Worm (Caenorhabditis elegans) whole organism, L1 larva: ENCODE data around the gene rfk-1.

Experiments used
- ama-1 ChIP-seq: fragments of 150-350 bp; optimal IDR thresholded peaks from 2 replicates; lab custom pipeline; 2014
- egl-13 ChIP-seq: sonication (generic microtip); optimal IDR thresholded peaks from 2 replicates; lab custom pipeline; 2016; ENCODE audit warnings: missing genotype, missing genetic modification reagents, missing genetic modification characterization, missing compliant biosample characterization
- lin-13 ChIP-seq: fragments of 150-350 bp; optimal IDR thresholded peaks from 2 replicates; lab custom pipeline; 2014; ENCODE audit warnings: missing biosample characterization, missing genetic modification reagents, missing genetic modification characterization
- mep-1 ChIP-seq: fragments of 150-350 bp; optimal IDR thresholded peaks from 2 replicates; lab custom pipeline; 2014; ENCODE audit warnings: missing biosample characterization, missing genetic modification characterization
- nhr-12 ChIP-seq: sonication (generic microtip); optimal IDR thresholded peaks from 2 replicates; lab custom pipeline; 2017; ENCODE audit warnings: missing biosample characterization, missing genetic modification characterization
- nhr-28 ChIP-seq: fragments of 150-350 bp; optimal IDR thresholded peaks from 2 replicates; lab custom pipeline; 2014; ENCODE audit warnings: missing biosample characterization, missing genetic modification characterization
- nhr-76 ChIP-seq: sonication (generic microtip); optimal IDR thresholded peaks from 2 replicates; lab custom pipeline; 2017; ENCODE audit warnings: missing biosample characterization, missing genetic modification characterization
- pag-3 ChIP-seq: sonication (generic microtip); optimal IDR thresholded peaks from 2 replicates; lab custom pipeline; 2017; ENCODE audit warnings: missing genetic modification characterization, mild to moderate bottlenecking, missing compliant biosample characterization, antibody characterized with exemption, borderline replicate concordance; ENCODE audit not compliant: insufficient read depth
- pqm-1 ChIP-seq: sonication (generic microtip); optimal IDR thresholded peaks from 3 replicates; lab custom pipeline; 2017; ENCODE audit warnings: missing biosample characterization, missing genetic modification characterization
- unc-62 ChIP-seq: fragments of 150-350 bp; optimal IDR thresholded peaks from 2 replicates; lab custom pipeline; 2014; ENCODE audit warnings: missing biosample characterization, missing genetic modification reagents, missing genetic modification characterization
- unc-86 ChIP-seq: sonication (generic microtip); optimal IDR thresholded peaks from 2 replicates; lab custom pipeline; 2016; ENCODE audit warnings: missing genetic modification characterization, missing compliant biosample characterization
- ztf-11 ChIP-seq, 2 experiments: sonication (generic microtip); optimal IDR thresholded peaks; 2 replicates each; lab custom pipeline; 2016 to 2017; ENCODE audit warnings: missing genetic modification characterization in 2 of 2, missing biosample characterization in 1 of 2, missing compliant biosample characterization in 1 of 2
- ztf-4 ChIP-seq: fragments of 150-350 bp; optimal IDR thresholded peaks from 2 replicates; lab custom pipeline; 2014; ENCODE audit warnings: missing biosample characterization, missing genetic modification characterization

DNA sequence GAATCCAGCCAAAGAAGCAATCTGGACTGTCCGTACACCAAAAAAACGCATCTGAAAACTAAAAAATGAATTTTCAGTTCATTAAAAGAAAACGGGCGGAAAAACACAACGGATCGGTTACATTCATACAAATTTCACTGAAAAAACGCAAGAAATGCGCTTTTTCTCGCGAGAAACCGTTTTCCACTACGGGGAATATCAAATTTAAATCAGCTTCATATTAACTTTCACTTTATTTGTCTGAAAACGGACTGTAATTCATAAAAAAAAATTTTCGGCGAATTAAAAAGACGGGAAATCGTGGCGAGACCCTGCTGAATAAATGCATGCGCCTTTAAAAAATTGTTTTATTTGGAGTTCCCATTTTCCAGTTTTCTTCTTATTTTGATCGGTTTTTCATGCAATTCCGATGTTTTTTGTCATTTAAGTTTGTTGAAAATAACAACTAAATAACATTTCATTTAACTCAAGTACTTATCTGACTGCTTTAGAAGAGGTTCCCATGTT lies 41.5 kb downstream of the rfk-1 start, which contains the start of gene pges-2:
- no peak for TF ChIP-seq lin-13
- no peak for TF ChIP-seq egl-13
- no peak for TF ChIP-seq nhr-28 (tag; lab: Kevin White, UChicago)
- TF ChIP-seq unc-86 (tag; lab: Kevin White, UChicago) = no peak
- TF ChIP-seq mep-1 = peak; percentile 62
- TF ChIP-seq unc-62 = no peak
- no peak for TF ChIP-seq pag-3 (tag; lab: Kevin White, UChicago)
- TF ChIP-seq nhr-12 = no peak
- no peak for TF ChIP-seq nhr-76 (tag; lab: Kevin White, UChicago)
- no peak for TF ChIP-seq ama-1 (lab: Kevin White, UChicago)
- TF ChIP-seq pqm-1 (tag; lab: Kevin White, UChicago) = no peak
- TF ChIP-seq ztf-11 (tag; optimal IDR thresholded peaks at IDR 0.05; lab: Kevin White, UChicago) = no peak
- TF ChIP-seq ztf-4 (tag; lab: Kevin White, UChicago) = no peak
